Fruit fly (Drosophila melanogaster) whole organism, embryonic: Measurements from ENCODE around the gene UbcE2H.
A peak's percentile ranks its signal among the peaks of the same experiment; 100 is the strongest.

Experiments
- Abd-B ChIP-seq: fragments of 200-800 bp; sonication (Bioruptor generic); optimal IDR thresholded peaks from 2 replicates; lab custom pipeline; 2018; ENCODE audit warnings: missing biosample characterization, mild to moderate bottlenecking, missing genetic modification characterization, moderate library complexity
- Bdp1 ChIP-seq: fragments of 200-800 bp; sonication (Bioruptor generic); optimal IDR thresholded peaks from 3 replicates; lab custom pipeline; 2016; ENCODE audit warnings: missing biosample characterization, missing genetic modification characterization
- CG10979 ChIP-seq: fragments of 200-800 bp; sonication (Bioruptor generic); optimal IDR thresholded peaks from 2 replicates; lab custom pipeline; 2018; ENCODE audit warnings: missing biosample characterization, mild to moderate bottlenecking, missing genetic modification characterization, moderate library complexity
- CG12391 ChIP-seq: fragments of 200-800 bp; sonication (Bioruptor generic); optimal IDR thresholded peaks from 3 replicates; lab custom pipeline; 2018; ENCODE audit warnings: missing biosample characterization, mild to moderate bottlenecking, missing genetic modification characterization, moderate library complexity
- CG2199 ChIP-seq: fragments of 200-800 bp; sonication (Bioruptor generic); IDR thresholded peaks from 3 replicates; pipeline ENCODE4 v1.3.6; 2022; ENCODE audit warnings: missing biosample characterization, missing genetic modification characterization
- CG30403 ChIP-seq: fragments of 200-800 bp; sonication (Bioruptor generic); optimal IDR thresholded peaks from 3 replicates; lab custom pipeline; 2016; ENCODE audit warnings: missing biosample characterization, missing genetic modification characterization
- CG30431 ChIP-seq: fragments of 200-800 bp; sonication (Bioruptor generic); optimal IDR thresholded peaks from 2 replicates; lab custom pipeline; 2017; ENCODE audit warnings: missing biosample characterization, missing genetic modification characterization
- CG4282 ChIP-seq: fragments of 200-800 bp; sonication (Bioruptor generic); optimal IDR thresholded peaks from 2 replicates; lab custom pipeline; 2016; ENCODE audit warnings: missing biosample characterization, missing genetic modification characterization
- CG4730 ChIP-seq: fragments of 200-800 bp; sonication (Bioruptor generic); IDR thresholded peaks from 2 replicates; pipeline ENCODE4 v1.3.6; 2022; ENCODE audit warnings: missing biosample characterization, missing genetic modification characterization
- CG6765 ChIP-seq: fragments of 200-800 bp; sonication (Bioruptor generic); optimal IDR thresholded peaks from 3 replicates; lab custom pipeline; 2017; ENCODE audit warnings: missing biosample characterization, mild to moderate bottlenecking, missing genetic modification characterization
- CG8290 ChIP-seq, 3 experiments: fragments of 200-800 bp; sonication (Bioruptor generic); optimal IDR thresholded peaks; 2 replicates each; lab custom pipeline; 2016 to 2019; ENCODE audit warnings: missing biosample characterization in 3 of 3, missing genetic modification characterization in 3 of 3, mild to moderate bottlenecking in 2 of 3, moderate library complexity in 1 of 3
- CG8478 ChIP-seq: fragments of >200 bp; optimal IDR thresholded peaks from 2 replicates; lab custom pipeline; 2018
- CG8944 ChIP-seq: fragments of 200-800 bp; sonication (Bioruptor generic); optimal IDR thresholded peaks from 3 replicates; lab custom pipeline; 2016; ENCODE audit warnings: missing biosample characterization, missing genetic modification characterization
- CkIIα-i1 ChIP-seq: fragments of 200-800 bp; sonication (Bioruptor generic); IDR thresholded peaks from 2 replicates; pipeline ENCODE4 v1.3.6; 2022; ENCODE audit warnings: missing biosample characterization, missing genetic modification characterization
- CoRest ChIP-seq: fragments of 200-800 bp; sonication (Bioruptor generic); optimal IDR thresholded peaks from 3 replicates; lab custom pipeline; 2018; ENCODE audit warnings: missing biosample characterization, mild to moderate bottlenecking, missing genetic modification characterization, moderate library complexity
- Dek ChIP-seq: fragments of 200-800 bp; sonication (Bioruptor generic); optimal IDR thresholded peaks from 3 replicates; lab custom pipeline; 2019; ENCODE audit warnings: missing biosample characterization, mild to moderate bottlenecking, missing genetic modification characterization, moderate library complexity
- HLH4C ChIP-seq: fragments of 200-800 bp; sonication (Bioruptor generic); IDR thresholded peaks from 3 replicates; pipeline ENCODE4 v1.3.6; 2022; ENCODE audit warnings: missing biosample characterization, missing genetic modification characterization; ENCODE audit not compliant: partially characterized antibody
- Mrtf ChIP-seq: fragments of 200-800 bp; sonication (Bioruptor generic); IDR thresholded peaks from 3 replicates; pipeline ENCODE4 v1.3.6; 2022; ENCODE audit warnings: missing biosample characterization, missing genetic modification characterization
- Nf-YA ChIP-seq: fragments of 200-800 bp; sonication (Bioruptor generic); IDR thresholded peaks from 2 replicates; pipeline ENCODE4 v1.3.6; 2022; ENCODE audit warnings: missing biosample characterization, missing genetic modification characterization
- Nf-YB ChIP-seq: fragments of 200-800 bp; sonication (Bioruptor generic); optimal IDR thresholded peaks from 3 replicates; lab custom pipeline; 2019; ENCODE audit warnings: missing biosample characterization, mild to moderate bottlenecking, missing genetic modification characterization, moderate library complexity
- PHDP ChIP-seq: fragments of 200-800 bp; sonication (Bioruptor generic); optimal IDR thresholded peaks from 3 replicates; lab custom pipeline; 2018; ENCODE audit warnings: missing biosample characterization, mild to moderate bottlenecking, missing genetic modification characterization, moderate library complexity
- Pdp1 ChIP-seq, 2 experiments: fragments of 200-800 bp; sonication (Bioruptor generic); optimal IDR thresholded peaks; 3 replicates each; lab custom pipeline; 2016; ENCODE audit warnings: missing biosample characterization in 2 of 2, missing genetic modification characterization in 2 of 2, mild to moderate bottlenecking in 1 of 2, moderate library complexity in 1 of 2
- Trl ChIP-seq, 3 experiments: fragments of >200 bp in 2 of 3; fragments of 200-800 bp in 1 of 3; sonication (Bioruptor generic) in 1 of 3; optimal IDR thresholded peaks; 2 replicates in 1 of 3; 3 replicates in 2 of 3; lab custom pipeline; 2016 to 2017; ENCODE audit warnings: missing biosample characterization in 1 of 3, missing genetic modification characterization in 1 of 3
- Usf ChIP-seq: fragments of 200-800 bp; sonication (Bioruptor generic); optimal IDR thresholded peaks from 2 replicates; lab custom pipeline; 2017; ENCODE audit warnings: missing genotype, missing biosample characterization, missing genetic modification characterization
- cas ChIP-seq: fragments of 200-800 bp; sonication (Bioruptor generic); IDR thresholded peaks from 2 replicates; pipeline ENCODE4 v1.3.6; 2022; ENCODE audit warnings: missing biosample characterization, missing genetic modification characterization
- cato ChIP-seq: fragments of 200-800 bp; sonication (Bioruptor generic); optimal IDR thresholded peaks from 2 replicates; lab custom pipeline; 2016; ENCODE audit warnings: missing biosample characterization, missing genetic modification characterization, borderline replicate concordance
- caup ChIP-seq: fragments of 200-800 bp; sonication (Bioruptor generic); optimal IDR thresholded peaks from 3 replicates; lab custom pipeline; 2017; ENCODE audit warnings: missing biosample characterization, mild to moderate bottlenecking, missing genetic modification characterization, moderate library complexity; ENCODE audit not compliant: severe bottlenecking
- croc ChIP-seq: fragments of 200-800 bp; sonication (Bioruptor generic); conservative IDR thresholded peaks from 3 replicates; pipeline ENCODE4 v1.3.6; 2022; ENCODE audit warnings: missing biosample characterization, missing genetic modification characterization
- dmrt11E ChIP-seq: fragments of 200-800 bp; sonication (Bioruptor generic); optimal IDR thresholded peaks from 3 replicates; lab custom pipeline; 2018; ENCODE audit warnings: missing biosample characterization, mild to moderate bottlenecking, missing genetic modification characterization, moderate library complexity
- eve ChIP-seq, 2 experiments: fragments of >200 bp; optimal IDR thresholded peaks; 2 replicates each; lab custom pipeline; 2017; ENCODE audit warnings: missing biosample characterization in 2 of 2, missing genetic modification characterization in 2 of 2
- gfzf ChIP-seq: fragments of 200-800 bp; sonication (Bioruptor generic); optimal IDR thresholded peaks from 2 replicates; lab custom pipeline; 2016; ENCODE audit warnings: missing biosample characterization, mild to moderate bottlenecking, missing genetic modification characterization, moderate library complexity
- hth ChIP-seq: fragments of >200 bp; optimal IDR thresholded peaks from 2 replicates; lab custom pipeline; 2017; ENCODE audit warnings: inconsistent platforms
- ind ChIP-seq: fragments of 200-800 bp; sonication (Bioruptor generic); optimal IDR thresholded peaks from 3 replicates; lab custom pipeline; 2016; ENCODE audit warnings: missing biosample characterization, missing genetic modification characterization
- inv ChIP-seq: fragments of 200-800 bp; sonication (Bioruptor generic); IDR thresholded peaks from 2 replicates; pipeline ENCODE4 v1.3.6; 2022; ENCODE audit warnings: missing biosample characterization, missing genetic modification characterization; ENCODE audit not compliant: partially characterized antibody
- jigr1 ChIP-seq: fragments of 200-800 bp; sonication (Bioruptor generic); IDR thresholded peaks from 3 replicates; pipeline ENCODE4 v1.3.6; 2022; ENCODE audit warnings: missing biosample characterization, missing genetic modification characterization
- ken ChIP-seq: fragments of 200-800 bp; sonication (Bioruptor generic); IDR thresholded peaks from 3 replicates; pipeline ENCODE4 v1.3.6; 2022; ENCODE audit warnings: missing biosample characterization, missing genetic modification characterization
- lab ChIP-seq: fragments of 200-800 bp; sonication (Bioruptor generic); optimal IDR thresholded peaks from 3 replicates; lab custom pipeline; 2017; ENCODE audit warnings: missing biosample characterization, missing genetic modification characterization, mild to moderate bottlenecking, moderate library complexity, missing genetic modification reagents
- nom ChIP-seq: fragments of 200-800 bp; sonication (Bioruptor generic); optimal IDR thresholded peaks from 2 replicates; lab custom pipeline; 2017; ENCODE audit warnings: missing biosample characterization, missing genetic modification characterization, mild to moderate bottlenecking, moderate library complexity, missing genetic modification reagents
- prd ChIP-seq, 3 experiments: fragments of >200 bp in 2 of 3; fragments of 200-800 bp in 1 of 3; sonication (Bioruptor generic) in 1 of 3; optimal IDR thresholded peaks in 2 of 3; IDR thresholded peaks in 1 of 3; 2 replicates in 2 of 3; 3 replicates in 1 of 3; pipeline versions ENCODE4 v1.3.6 to Lab custom; 2017 to 2022; ENCODE audit warnings: missing biosample characterization in 1 of 3, missing genetic modification characterization in 1 of 3
- seq ChIP-seq: fragments of 200-800 bp; sonication (Bioruptor generic); IDR thresholded peaks from 2 replicates; pipeline ENCODE4 v1.3.6; 2022; ENCODE audit warnings: missing biosample characterization, missing genetic modification characterization
- sim ChIP-seq: fragments of 200-800 bp; sonication (Bioruptor generic); IDR thresholded peaks from 2 replicates; pipeline ENCODE4 v1.3.6; 2022; ENCODE audit warnings: missing biosample characterization, missing genetic modification characterization
- sisA ChIP-seq: fragments of 200-800 bp; sonication (Bioruptor generic); IDR thresholded peaks from 2 replicates; pipeline ENCODE4 v1.3.6; 2022; ENCODE audit warnings: missing biosample characterization, missing genetic modification characterization
- slbo ChIP-seq: fragments of 200-800 bp; sonication (Bioruptor generic); IDR thresholded peaks from 2 replicates; pipeline ENCODE4 v1.3.6; 2022; ENCODE audit warnings: missing biosample characterization, missing genetic modification characterization
- stwl ChIP-seq: fragments of 200-800 bp; sonication (Bioruptor generic); optimal IDR thresholded peaks from 3 replicates; lab custom pipeline; 2018; ENCODE audit warnings: missing biosample characterization, mild to moderate bottlenecking, missing genetic modification characterization, moderate library complexity
- tio ChIP-seq: fragments of 200-800 bp; sonication (Bioruptor generic); optimal IDR thresholded peaks from 2 replicates; lab custom pipeline; 2017; ENCODE audit warnings: missing biosample characterization, missing genetic modification characterization, inconsistent platforms
- unpg ChIP-seq: fragments of 200-800 bp; sonication (Bioruptor generic); optimal IDR thresholded peaks from 3 replicates; lab custom pipeline; 2018; ENCODE audit warnings: missing biosample characterization, mild to moderate bottlenecking, missing genetic modification characterization, moderate library complexity
- zfh2 ChIP-seq: fragments of 200-800 bp; sonication (Bioruptor generic); optimal IDR thresholded peaks from 2 replicates; lab custom pipeline; 2016; ENCODE audit warnings: missing biosample characterization, missing genetic modification characterization

Gene UbcE2H

dm6 chrX:8101479-8102198 lies 7.8 kb upstream of the UbcE2H start, which contains the start of gene CG2258 (continued):
- TF ChIP-seq ind = peak; percentile 87
- TF ChIP-seq Mrtf (GFP tag; lab: Robert Waterston, UW) = peak; percentile 80
- peak; percentile 92 for TF ChIP-seq unpg (GFP tag; lab: Kevin White, UChicago)
- peak; percentile 22; the same call in 1 of the 2 replicates for TF ChIP-seq CkIIα-i1 (GFP tag; lab: Robert Waterston, UW)
- TF ChIP-seq sisA (GFP tag; lab: Robert Waterston, UW) = peak; percentile 89
- peak; percentile 72 for TF ChIP-seq cas (GFP tag; lab: Robert Waterston, UW)
- TF ChIP-seq hth (lab: Kevin White, UChicago) = no peak
- TF ChIP-seq CG4730 = peak; percentile 74
- peak; percentile 69 for TF ChIP-seq CG6765 (GFP tag; lab: Kevin White, UChicago)
- peak; percentile 91 for TF ChIP-seq lab (GFP tag; lab: Kevin White, UChicago)
- peak; percentile 87 for TF ChIP-seq ken (GFP tag; lab: Robert Waterston, UW)
- TF ChIP-seq Usf (GFP tag; lab: Kevin White, UChicago) = peak; percentile 37
- peak; percentile 83 for TF ChIP-seq Abd-B (GFP tag; lab: Kevin White, UChicago)
- peak; percentile 89 for TF ChIP-seq CG10979 (tag; lab: Kevin White, UChicago)
- TF ChIP-seq caup = peak; percentile 75
- TF ChIP-seq CG8290 (GFP tag; optimal IDR thresholded peaks at IDR 0.05; lab: Kevin White, UChicago) = no peak
- peak; percentile 16 to 87 for TF ChIP-seq CG8290 (tag; optimal IDR thresholded peaks at IDR 0.05; lab: Kevin White, UChicago)
- peak; percentile 71 for TF ChIP-seq tio (GFP tag; lab: Kevin White, UChicago)
- peak; percentile 47 for TF ChIP-seq zfh2 (GFP tag; lab: Kevin White, UChicago)
- TF ChIP-seq CG12391 (tag; lab: Kevin White, UChicago) = peak; percentile 83
- TF ChIP-seq Trl (optimal IDR thresholded peaks at IDR 0.05; lab: Kevin White, UChicago) = no peak
- no peak for TF ChIP-seq Trl (GFP tag; optimal IDR thresholded peaks at IDR 0.05; lab: Kevin White, UChicago)
- TF ChIP-seq jigr1 (GFP tag; lab: Robert Waterston, UW) = peak; percentile 82
- peak; percentile 50 for TF ChIP-seq dmrt11E (tag; lab: Kevin White, UChicago)
- peak; percentile 90 for TF ChIP-seq slbo (GFP tag; lab: Robert Waterston, UW)
- peak; percentile 69 for TF ChIP-seq seq
- TF ChIP-seq CG8478 = no peak
- peak; percentile 88 for TF ChIP-seq PHDP
- TF ChIP-seq Nf-YA (GFP tag; lab: Robert Waterston, UW) = peak; percentile 66
- TF ChIP-seq sim (GFP tag; lab: Robert Waterston, UW) = peak; percentile 37; the same call in 1 of the 2 replicates
- no peak for TF ChIP-seq eve (GFP tag; optimal IDR thresholded peaks at IDR 0.05; lab: Kevin White, UChicago)
- 0 out of 3 replicates have a peak, but pooled peaks have one; percentile 49 for TF ChIP-seq CG2199 (GFP tag; lab: Robert Waterston, UW)
- TF ChIP-seq CG8944 (GFP tag; lab: Kevin White, UChicago) = peak; percentile 71
- TF ChIP-seq Pdp1 (GFP tag; optimal IDR thresholded peaks at IDR 0.05; lab: Kevin White, UChicago) = peak; percentile 33 to 35
- peak; percentile 8 for TF ChIP-seq gfzf (GFP tag; lab: Kevin White, UChicago)
- peak; percentile 40 for TF ChIP-seq stwl (tag; lab: Kevin White, UChicago)
- peak; percentile 45 for TF ChIP-seq Bdp1 (GFP tag; lab: Kevin White, UChicago)
- peak; percentile 87 for TF ChIP-seq CoRest (tag; lab: Kevin White, UChicago)
- TF ChIP-seq prd (optimal IDR thresholded peaks at IDR 0.05; lab: Kevin White, UChicago) = no peak
- peak; percentile 86 for TF ChIP-seq prd (GFP tag; IDR thresholded peaks at IDR 0.05; lab: Robert Waterston, UW)
- TF ChIP-seq CG4282 = no peak
- peak; percentile 65 for TF ChIP-seq CG30431 (GFP tag; lab: Kevin White, UChicago)
- peak; percentile 46; the same call in 1 of the 3 replicates for TF ChIP-seq HLH4C
- TF ChIP-seq Dek (tag; lab: Kevin White, UChicago) = peak; percentile 77
- TF ChIP-seq Nf-YB (GFP tag; lab: Kevin White, UChicago) = peak; percentile 45
- TF ChIP-seq cato (GFP tag; lab: Kevin White, UChicago) = peak; percentile 62
- no peak for TF ChIP-seq inv (GFP tag; lab: Robert Waterston, UW)
- peak; percentile 83 for TF ChIP-seq nom (GFP tag; lab: Kevin White, UChicago)
- peak; percentile 84 for TF ChIP-seq CG30403 (GFP tag; lab: Kevin White, UChicago)
- peak; percentile 81 for TF ChIP-seq croc (GFP tag; lab: Robert Waterston, UW)
